Worm (Caenorhabditis elegans) whole organism, midembryonic: ENCODE results near the gene ent-3.

Experiments
- T22C8.4 ChIP-seq: fragments of 200-800 bp; sonication (Bioruptor generic); IDR thresholded peaks from 2 replicates; pipeline ENCODE4 v1.3.6; 2022; ENCODE audit warnings: missing genetic modification characterization, missing compliant biosample characterization
- cog-1 ChIP-seq: sonication (generic microtip); optimal IDR thresholded peaks from 2 replicates; lab custom pipeline; 2016; ENCODE audit warnings: missing genetic modification characterization, missing compliant biosample characterization
- flt-1 ChIP-seq: fragments of 200-800 bp; sonication (Bioruptor generic); IDR thresholded peaks from 2 replicates; pipeline ENCODE4 v1.3.6; 2022; ENCODE audit warnings: missing genetic modification characterization, missing compliant biosample characterization
- klf-2 ChIP-seq: fragments of 200-800 bp; sonication (Bioruptor generic); conservative IDR thresholded peaks from 2 replicates; pipeline ENCODE4 v1.3.6; 2022; ENCODE audit warnings: missing genetic modification reagents, missing genetic modification characterization, missing compliant biosample characterization
- med-1 ChIP-seq: sonication (generic microtip); optimal IDR thresholded peaks from 2 replicates; lab custom pipeline; 2017; ENCODE audit warnings: missing genetic modification characterization, mild to moderate bottlenecking, missing compliant biosample characterization, antibody characterized with exemption, missing genetic modification reagents; ENCODE audit not compliant: insufficient read depth
- ref-1 ChIP-seq: fragments of 200-800 bp; sonication (Bioruptor generic); conservative IDR thresholded peaks from 2 replicates; pipeline ENCODE4 v1.3.6; 2022; ENCODE audit warnings: missing genetic modification reagents, missing genetic modification characterization, missing compliant biosample characterization
- tab-1 ChIP-seq: fragments of 200-800 bp; sonication (Bioruptor generic); IDR thresholded peaks from 2 replicates; pipeline ENCODE4 v1.3.6; 2022; ENCODE audit warnings: missing genetic modification characterization, missing compliant biosample characterization
- ztf-23 ChIP-seq: fragments of 200-800 bp; sonication (Bioruptor generic); IDR thresholded peaks from 2 replicates; pipeline ENCODE4 v1.3.6; 2022; ENCODE audit warnings: missing genetic modification reagents, missing genetic modification characterization, missing compliant biosample characterization
- ztf-29 ChIP-seq: fragments of 200-800 bp; sonication (Bioruptor generic); IDR thresholded peaks from 2 replicates; pipeline ENCODE4 v1.3.6; 2022; ENCODE audit warnings: missing genetic modification reagents, missing genetic modification characterization, missing compliant biosample characterization

ent-3 gene

ce11 chrV:14267326-14267942, 31.6 kb upstream of the ent-3 start:
- TF ChIP-seq ref-1 (no peak), klf-2 (GFP tag; lab: Robert Waterston, UW) (no peak), tab-1 (GFP tag; lab: Robert Waterston, UW) (no peak), cog-1 (no peak), ztf-23 (GFP tag; lab: Robert Waterston, UW) (no peak), T22C8.4 (GFP tag; lab: Robert Waterston, UW) (no peak), ztf-29 (GFP tag; lab: Robert Waterston, UW) (no peak), flt-1 (GFP tag; lab: Robert Waterston, UW) (no peak)

- no peak for TF ChIP-seq klf-2 (GFP tag; lab: Robert Waterston, UW)
- no peak for TF ChIP-seq cog-1
- no peak for TF ChIP-seq ref-1
- TF ChIP-seq T22C8.4 (GFP tag; lab: Robert Waterston, UW): no peak
- TF ChIP-seq ztf-23 (GFP tag; lab: Robert Waterston, UW): no peak
- TF ChIP-seq ztf-29 (GFP tag; lab: Robert Waterston, UW): no peak
- TF ChIP-seq flt-1 (GFP tag; lab: Robert Waterston, UW): no peak
- TF ChIP-seq tab-1 (GFP tag; lab: Robert Waterston, UW): no peak
- no peak for TF ChIP-seq med-1 (GFP tag; lab: Kevin White, UChicago)
Observed at ce11 chrV:14260831-14261230, 25.0 kb upstream of the ent-3 start, which contains the start of gene F40G12.2. Gene F40G12.2 (minus strand): TSS chrV:14260931.

ce11 chrV:14256813-14257212, 21.0 kb upstream of the ent-3 start, which contains the start of gene sre-8:
Gene sre-8 (plus strand): TSS chrV:14257113.
- TF ChIP-seq flt-1 (GFP tag; lab: Robert Waterston, UW): no peak
- TF ChIP-seq ztf-23 (GFP tag; lab: Robert Waterston, UW): no peak

- TF ChIP-seq ztf-29 (GFP tag; lab: Robert Waterston, UW): no peak
- TF ChIP-seq med-1 (GFP tag; lab: Kevin White, UChicago): no peak
- no peak for TF ChIP-seq tab-1 (GFP tag; lab: Robert Waterston, UW)
- no peak for TF ChIP-seq ref-1
- no peak for TF ChIP-seq klf-2 (GFP tag; lab: Robert Waterston, UW)
- no peak for TF ChIP-seq cog-1
- no peak for TF ChIP-seq ztf-23 (GFP tag; lab: Robert Waterston, UW)
- no peak for TF ChIP-seq T22C8.4 (GFP tag; lab: Robert Waterston, UW)
- no peak for TF ChIP-seq flt-1 (GFP tag; lab: Robert Waterston, UW)
Observed at ce11 chrV:14254221-14254620, 18.4 kb upstream of the ent-3 start, which contains the start of gene K02E11.7. Gene K02E11.7 (minus strand): TSS chrV:14254321.

ce11 chrV:14252025-14252424, 16.2 kb upstream of the ent-3 start, which contains the start of gene K02E11.5:
Gene K02E11.5 (plus strand): TSS chrV:14252325.
- TF ChIP-seq ref-1: no peak
- TF ChIP-seq ztf-29 (GFP tag; lab: Robert Waterston, UW): no peak
- no peak for TF ChIP-seq ztf-23 (GFP tag; lab: Robert Waterston, UW)

- TF ChIP-seq klf-2 (GFP tag; lab: Robert Waterston, UW) (no peak), ztf-29 (GFP tag; lab: Robert Waterston, UW) (no peak), ztf-23 (GFP tag; lab: Robert Waterston, UW) (no peak), tab-1 (GFP tag; lab: Robert Waterston, UW) (no peak), T22C8.4 (GFP tag; lab: Robert Waterston, UW) (no peak), ref-1 (no peak), flt-1 (GFP tag; lab: Robert Waterston, UW) (no peak), med-1 (GFP tag; lab: Kevin White, UChicago) (no peak), cog-1 (no peak)
Observed at ce11 chrV:14248654-14249053, 12.8 kb upstream of the ent-3 start, which contains the start of gene K02E11.6. Gene K02E11.6 (plus strand): TSS chrV:14248802.

ce11 chrV:14248025-14248424, 12.2 kb upstream of the ent-3 start, which contains the start of gene K02E11.4:
Gene K02E11.4 (minus strand): TSS chrV:14248125.
- TF ChIP-seq ref-1 (no peak), flt-1 (GFP tag; lab: Robert Waterston, UW) (no peak), cog-1 (no peak), T22C8.4 (GFP tag; lab: Robert Waterston, UW) (no peak), med-1 (GFP tag; lab: Kevin White, UChicago) (no peak), ztf-23 (GFP tag; lab: Robert Waterston, UW) (no peak), tab-1 (GFP tag; lab: Robert Waterston, UW) (no peak), ztf-29 (GFP tag; lab: Robert Waterston, UW) (no peak), klf-2 (GFP tag; lab: Robert Waterston, UW) (no peak)

ce11 chrV:14246761-14247160, 10.9 kb upstream of the ent-3 start, which contains the start of gene K02E11.3:
Gene K02E11.3 (minus strand): TSS chrV:14246861.
- TF ChIP-seq med-1 (GFP tag; lab: Kevin White, UChicago) (no peak), T22C8.4 (GFP tag; lab: Robert Waterston, UW) (no peak), tab-1 (GFP tag; lab: Robert Waterston, UW) (no peak), cog-1 (no peak), ref-1 (no peak), ztf-29 (GFP tag; lab: Robert Waterston, UW) (no peak), klf-2 (GFP tag; lab: Robert Waterston, UW) (no peak), ztf-23 (GFP tag; lab: Robert Waterston, UW) (no peak)

ce11 chrV:14243904-14244303, 8.1 kb upstream of the ent-3 start, which contains the start of gene sre-7:
Gene sre-7 (plus strand): TSS chrV:14244204.
- no peak for TF ChIP-seq ztf-23 (GFP tag; lab: Robert Waterston, UW)
- no peak for TF ChIP-seq cog-1
- no peak for TF ChIP-seq T22C8.4 (GFP tag; lab: Robert Waterston, UW)
- no peak for TF ChIP-seq ztf-29 (GFP tag; lab: Robert Waterston, UW)
- TF ChIP-seq flt-1 (GFP tag; lab: Robert Waterston, UW): no peak
- TF ChIP-seq klf-2 (GFP tag; lab: Robert Waterston, UW): no peak
- no peak for TF ChIP-seq ref-1
- no peak for TF ChIP-seq tab-1 (GFP tag; lab: Robert Waterston, UW)
- no peak for TF ChIP-seq med-1 (GFP tag; lab: Kevin White, UChicago)
